Worm (Caenorhabditis elegans) whole organism, midembryonic: ENCODE measurements around the gene C48B4.9.

Source experiments
- T22C8.4 ChIP-seq: fragments of 200-800 bp; sonication (Bioruptor generic); IDR thresholded peaks from 2 replicates; pipeline ENCODE4 v1.3.6; 2022; ENCODE audit warnings: missing genetic modification characterization, missing compliant biosample characterization
- cog-1 ChIP-seq: sonication (generic microtip); optimal IDR thresholded peaks from 2 replicates; lab custom pipeline; 2016; ENCODE audit warnings: missing genetic modification characterization, missing compliant biosample characterization
- flt-1 ChIP-seq: fragments of 200-800 bp; sonication (Bioruptor generic); IDR thresholded peaks from 2 replicates; pipeline ENCODE4 v1.3.6; 2022; ENCODE audit warnings: missing genetic modification characterization, missing compliant biosample characterization
- klf-2 ChIP-seq: fragments of 200-800 bp; sonication (Bioruptor generic); conservative IDR thresholded peaks from 2 replicates; pipeline ENCODE4 v1.3.6; 2022; ENCODE audit warnings: missing genetic modification reagents, missing genetic modification characterization, missing compliant biosample characterization
- med-1 ChIP-seq: sonication (generic microtip); optimal IDR thresholded peaks from 2 replicates; lab custom pipeline; 2017; ENCODE audit warnings: missing genetic modification characterization, mild to moderate bottlenecking, missing compliant biosample characterization, antibody characterized with exemption, missing genetic modification reagents; ENCODE audit not compliant: insufficient read depth
- ref-1 ChIP-seq: fragments of 200-800 bp; sonication (Bioruptor generic); conservative IDR thresholded peaks from 2 replicates; pipeline ENCODE4 v1.3.6; 2022; ENCODE audit warnings: missing genetic modification reagents, missing genetic modification characterization, missing compliant biosample characterization
- tab-1 ChIP-seq: fragments of 200-800 bp; sonication (Bioruptor generic); IDR thresholded peaks from 2 replicates; pipeline ENCODE4 v1.3.6; 2022; ENCODE audit warnings: missing genetic modification characterization, missing compliant biosample characterization
- ztf-23 ChIP-seq: fragments of 200-800 bp; sonication (Bioruptor generic); IDR thresholded peaks from 2 replicates; pipeline ENCODE4 v1.3.6; 2022; ENCODE audit warnings: missing genetic modification reagents, missing genetic modification characterization, missing compliant biosample characterization
- ztf-29 ChIP-seq: fragments of 200-800 bp; sonication (Bioruptor generic); IDR thresholded peaks from 2 replicates; pipeline ENCODE4 v1.3.6; 2022; ENCODE audit warnings: missing genetic modification reagents, missing genetic modification characterization, missing compliant biosample characterization

The C48B4.9 gene

ce11 chrIII:9563235-9563634 is at the start of gene C48B4.9:
Gene C48B4.9, minus strand, starts transcription at chrIII:9563335.
- TF ChIP-seq ref-1 (GFP tag; lab: Robert Waterston, UW) (no peak), cog-1 (tag; lab: Kevin White, UChicago) (no peak), med-1 (GFP tag; lab: Kevin White, UChicago) (no peak), flt-1 (GFP tag; lab: Robert Waterston, UW) (no peak), tab-1 (GFP tag; lab: Robert Waterston, UW) (no peak), klf-2 (GFP tag; lab: Robert Waterston, UW) (no peak)

ce11 chrIII:9612097-9612496 is 49.0 kb upstream of the C48B4.9 start, which contains the start of gene bbs-4:
Gene bbs-4, minus strand, starts transcription at chrIII:9612197.
- TF ChIP-seq tab-1 (GFP tag; lab: Robert Waterston, UW) = no peak
- TF ChIP-seq med-1 (GFP tag; lab: Kevin White, UChicago) = no peak
- no peak for TF ChIP-seq ref-1 (GFP tag; lab: Robert Waterston, UW)
- no peak for TF ChIP-seq ztf-29
- TF ChIP-seq cog-1 (tag; lab: Kevin White, UChicago) = no peak
- TF ChIP-seq T22C8.4 = no peak
- TF ChIP-seq klf-2 (GFP tag; lab: Robert Waterston, UW) = no peak
- TF ChIP-seq ztf-23 (GFP tag; lab: Robert Waterston, UW) = no peak
- TF ChIP-seq flt-1 (GFP tag; lab: Robert Waterston, UW) = no peak

ce11 chrIII:9608650-9609049 is 45.5 kb upstream of the C48B4.9 start, which contains the start of gene clec-161:
Gene clec-161, minus strand, starts transcription at chrIII:9608750.
- TF ChIP-seq tab-1 (GFP tag; lab: Robert Waterston, UW) (no peak), T22C8.4 (no peak), ztf-29 (no peak), klf-2 (GFP tag; lab: Robert Waterston, UW) (no peak), cog-1 (tag; lab: Kevin White, UChicago) (no peak), med-1 (GFP tag; lab: Kevin White, UChicago) (no peak), flt-1 (GFP tag; lab: Robert Waterston, UW) (no peak), ref-1 (GFP tag; lab: Robert Waterston, UW) (no peak), ztf-23 (GFP tag; lab: Robert Waterston, UW) (no peak)

ce11 chrIII:9600645-9601044 is 37.5 kb upstream of the C48B4.9 start, which contains the start of gene F58A4.2:
Gene F58A4.2, minus strand, starts transcription at chrIII:9600745.
- TF ChIP-seq T22C8.4 (no peak), ztf-23 (GFP tag; lab: Robert Waterston, UW) (no peak), ztf-29 (no peak), med-1 (GFP tag; lab: Kevin White, UChicago) (no peak), klf-2 (GFP tag; lab: Robert Waterston, UW) (no peak)

- no peak for TF ChIP-seq ztf-23 (GFP tag; lab: Robert Waterston, UW)
- no peak for TF ChIP-seq tab-1 (GFP tag; lab: Robert Waterston, UW)
- no peak for TF ChIP-seq T22C8.4
Observed at ce11 chrIII:9598168-9598567, 35.0 kb upstream of the C48B4.9 start, which contains the start of gene F58A4.1. Gene F58A4.1, plus strand, starts transcription at chrIII:9598468.

- TF ChIP-seq ztf-23 (GFP tag; lab: Robert Waterston, UW) (no peak), T22C8.4 (no peak)
Observed at ce11 chrIII:9597044-9597443, 33.9 kb upstream of the C48B4.9 start, which contains the start of gene C48B4.12. Gene C48B4.12, plus strand, starts transcription at chrIII:9597344.

- TF ChIP-seq T22C8.4 = no peak
Observed at ce11 chrIII:9595563-9595962, 32.4 kb upstream of the C48B4.9 start, which contains the start of gene rom-2. Gene rom-2, minus strand, starts transcription at chrIII:9595663.

- TF ChIP-seq med-1 (GFP tag; lab: Kevin White, UChicago) = no peak
- TF ChIP-seq ref-1 (GFP tag; lab: Robert Waterston, UW) = no peak
- TF ChIP-seq tab-1 (GFP tag; lab: Robert Waterston, UW) = no peak
- TF ChIP-seq klf-2 (GFP tag; lab: Robert Waterston, UW) = no peak
- TF ChIP-seq ztf-23 (GFP tag; lab: Robert Waterston, UW) = no peak
- no peak for TF ChIP-seq ztf-29
- no peak for TF ChIP-seq T22C8.4
- TF ChIP-seq flt-1 (GFP tag; lab: Robert Waterston, UW) = no peak
- no peak for TF ChIP-seq cog-1 (tag; lab: Kevin White, UChicago)
Observed at ce11 chrIII:9592118-9592517, 29.0 kb upstream of the C48B4.9 start, which contains the start of gene acox-1.5. Gene acox-1.5, minus strand, starts transcription at chrIII:9592192.

ce11 chrIII:9590212-9590611 is 27.1 kb upstream of the C48B4.9 start:
- TF ChIP-seq cog-1 (tag; lab: Kevin White, UChicago) = no peak

- TF ChIP-seq flt-1 (GFP tag; lab: Robert Waterston, UW) (no peak), T22C8.4 (no peak), klf-2 (GFP tag; lab: Robert Waterston, UW) (no peak), ztf-23 (GFP tag; lab: Robert Waterston, UW) (no peak), med-1 (GFP tag; lab: Kevin White, UChicago) (no peak), ztf-29 (no peak), ref-1 (GFP tag; lab: Robert Waterston, UW) (no peak), tab-1 (GFP tag; lab: Robert Waterston, UW) (no peak), cog-1 (tag; lab: Kevin White, UChicago) (no peak)
Observed at ce11 chrIII:9585314-9585713, 22.2 kb upstream of the C48B4.9 start.

- TF ChIP-seq med-1 (GFP tag; lab: Kevin White, UChicago) (no peak), ztf-23 (GFP tag; lab: Robert Waterston, UW) (no peak), tab-1 (GFP tag; lab: Robert Waterston, UW) (no peak), flt-1 (GFP tag; lab: Robert Waterston, UW) (no peak), ref-1 (GFP tag; lab: Robert Waterston, UW) (no peak)
Observed at ce11 chrIII:9583224-9583623, 20.1 kb upstream of the C48B4.9 start.
